Fruit fly (Drosophila melanogaster) whole organism: ENCODE results near the gene CecB.

Experiments used
- EcR ChIP-seq, 2 experiments: fragments of >200 bp; optimal IDR thresholded peaks; 2 replicates each; lab custom pipeline; 2017; ENCODE audit warnings: missing biosample characterization in 2 of 2, missing genetic modification characterization in 2 of 2, missing genetic modification reagents in 2 of 2
- pan ChIP-seq: fragments of >200 bp; optimal IDR thresholded peaks from 2 replicates; lab custom pipeline; 2017
- usp ChIP-seq: fragments of >200 bp; optimal IDR thresholded peaks from 2 replicates; lab custom pipeline; 2017; ENCODE audit warnings: missing biosample characterization, missing genetic modification characterization, mixed read lengths

DNA sequence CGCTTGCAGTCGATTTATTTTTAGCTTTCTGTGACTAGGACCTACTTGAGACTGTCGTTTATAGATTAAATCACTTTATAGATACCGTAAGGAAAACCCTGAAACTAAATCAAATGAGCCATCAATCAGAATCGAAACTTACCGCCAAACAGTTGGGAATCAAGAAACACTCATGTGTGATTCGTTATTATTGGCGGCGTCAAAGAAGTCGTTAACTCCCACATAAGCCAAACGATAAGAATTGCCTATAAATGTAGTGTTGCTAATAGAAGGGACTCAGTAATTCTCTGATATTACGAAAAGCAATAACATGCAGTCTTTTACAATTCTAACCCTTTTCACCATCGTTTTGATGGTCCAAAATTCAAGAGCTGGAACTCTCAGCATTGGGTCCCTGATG is 39.3 kb upstream of the CecB start, which contains the start of gene CG18404:
- TF ChIP-seq usp (GFP tag; lab: Kevin White, UChicago) (no peak), EcR (GFP tag; optimal IDR thresholded peaks at IDR 0.05; lab: Kevin White, UChicago) (no peak), pan (lab: Kevin White, UChicago) (no peak)
